1 fruit fly cellular context compared by ENCODE assay signal in the genomic region with DNA sequence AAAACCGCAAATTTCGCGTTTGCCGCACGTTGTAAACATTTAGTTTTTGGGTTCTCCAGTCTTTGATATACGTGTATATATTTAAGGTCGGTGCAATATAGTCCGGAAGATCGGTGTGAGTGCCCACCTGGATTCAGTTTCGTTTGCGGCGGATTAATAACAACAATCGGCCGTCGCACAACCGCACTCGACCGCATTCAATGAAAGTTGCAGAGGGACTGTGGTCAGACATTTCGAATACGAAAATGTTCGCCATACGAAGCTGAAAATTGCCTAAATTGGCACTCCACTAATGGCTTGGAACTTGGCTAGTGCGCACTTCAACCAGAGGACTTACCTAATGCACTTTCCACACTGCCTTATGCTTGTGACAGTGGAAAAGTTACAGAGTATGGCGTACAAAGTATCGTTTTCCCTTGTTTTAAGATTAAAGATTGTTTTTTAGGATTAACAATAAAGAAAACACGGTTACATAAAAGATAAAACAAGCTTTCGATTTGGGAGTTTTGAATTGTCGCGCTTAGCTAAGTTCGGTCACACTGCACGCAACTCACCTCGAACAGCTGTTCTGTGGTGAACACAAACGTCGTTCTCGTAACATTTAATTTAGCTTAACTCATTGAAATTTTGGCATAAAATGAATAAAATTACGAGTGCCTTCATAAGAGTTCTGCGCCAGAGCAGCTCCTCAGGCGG.
A peak's percentile ranks its signal among the peaks of the same experiment; 100 is the strongest.
TF ChIP-seq lines count a peak whose summit lies in the region.

A gene (minus strand): TSS at position 223 of the 696 bp plus-strand sequence.
A gene (plus strand): TSS at position 525 of the 696 bp plus-strand sequence.

TF ChIP-seq in whole organism, embryonic, 481 proteins besides CTCF, POLR2A, EP300 and RAD21 (continued from another document and continues in another):
- TF ChIP-seq Opbp (GFP tag; IDR thresholded peaks at IDR 0.05; lab: Robert Waterston, UW; ENCODE audit: partially characterized antibody) (peak; percentile 66), HmgD (GFP tag; optimal IDR thresholded peaks at IDR 0.05; lab: Kevin White, UChicago) (peak; percentile 56), wor (GFP tag; IDR thresholded peaks at IDR 0.05; lab: Robert Waterston, UW) (no peak), Fer2 (tag; optimal IDR thresholded peaks at IDR 0.05; lab: Kevin White, UChicago) (no peak), ems (GFP tag; optimal IDR thresholded peaks at IDR 0.05; lab: Kevin White, UChicago) (peak; percentile 68), dpn (GFP tag; optimal IDR thresholded peaks at IDR 0.05; lab: Kevin White, UChicago) (peak; percentile 16 to 39), dmrt99B (tag; optimal IDR thresholded peaks at IDR 0.05; lab: Kevin White, UChicago) (no peak), zfh1 (GFP tag; IDR thresholded peaks at IDR 0.05; lab: Robert Waterston, UW) (0 out of 3 replicates have a peak, but pooled peaks have one; percentile 24), vvl (GFP tag; IDR thresholded peaks at IDR 0.05; lab: Robert Waterston, UW) (peak; percentile 44), CG13624 (GFP tag; optimal IDR thresholded peaks at IDR 0.05; lab: Kevin White, UChicago) (peak; percentile 41), Hand (GFP tag; optimal IDR thresholded peaks at IDR 0.05; lab: Kevin White, UChicago) (no peak), emc (GFP tag; optimal IDR thresholded peaks at IDR 0.05; lab: Kevin White, UChicago) (no peak), sd (tag; optimal IDR thresholded peaks at IDR 0.05; lab: Kevin White, UChicago) (peak; percentile 65), Trl (optimal IDR thresholded peaks at IDR 0.05; lab: Kevin White, UChicago) (no peak), Trl (GFP tag; optimal IDR thresholded peaks at IDR 0.05; lab: Kevin White, UChicago) (no peak), CG6765 (GFP tag; optimal IDR thresholded peaks at IDR 0.05; lab: Kevin White, UChicago) (peak; percentile 47), Fer3 (tag; optimal IDR thresholded peaks at IDR 0.05; lab: Kevin White, UChicago) (peak; percentile 15), Stat92E (GFP tag; optimal IDR thresholded peaks at IDR 0.05; lab: Kevin White, UChicago) (no peak), CG18599 (GFP tag; optimal IDR thresholded peaks at IDR 0.05; lab: Kevin White, UChicago) (peak; percentile 1), Ptx1 (GFP tag; IDR thresholded peaks at IDR 0.05; lab: Robert Waterston, UW) (peak; percentile 22; the same call in 1 of the 2 replicates), trem (tag; optimal IDR thresholded peaks at IDR 0.05; lab: Kevin White, UChicago) (peak; percentile 80), row (GFP tag; IDR thresholded peaks at IDR 0.05; lab: Robert Waterston, UW) (peak; percentile 59), CG15269 (tag; optimal IDR thresholded peaks at IDR 0.05; lab: Kevin White, UChicago) (no peak), CG8359 (GFP tag; optimal IDR thresholded peaks at IDR 0.05; lab: Kevin White, UChicago; ENCODE audit: borderline replicate concordance) (no peak), CG4328 (GFP tag; optimal IDR thresholded peaks at IDR 0.05; lab: Kevin White, UChicago) (peak; percentile 19), sqz (GFP tag; optimal IDR thresholded peaks at IDR 0.05; lab: Kevin White, UChicago) (peak; percentile 42), MBD-R2 (GFP tag; IDR thresholded peaks at IDR 0.05; lab: Robert Waterston, UW) (peak; percentile 58; the same call in 1 of the 2 replicates), ac (GFP tag; optimal IDR thresholded peaks at IDR 0.05; lab: Kevin White, UChicago) (no peak), CG2129 (GFP tag; IDR thresholded peaks at IDR 0.05; lab: Robert Waterston, UW; ENCODE audit: partially characterized antibody) (no peak), CG11695 (GFP tag; IDR thresholded peaks at IDR 0.05; lab: Robert Waterston, UW) (no peak), crc (GFP tag; optimal IDR thresholded peaks at IDR 0.05; lab: Kevin White, UChicago) (no peak), amos (GFP tag; IDR thresholded peaks at IDR 0.05; lab: Robert Waterston, UW; ENCODE audit: partially characterized antibody) (peak; percentile 57; the same call in 1 of the 2 replicates), zen2 (GFP tag; IDR thresholded peaks at IDR 0.05; lab: Robert Waterston, UW; ENCODE audit: partially characterized antibody) (no peak), Dref (GFP tag; IDR thresholded peaks at IDR 0.05; lab: Robert Waterston, UW) (no peak; the same call in none of the 2 replicates), CG8765 (GFP tag; IDR thresholded peaks at IDR 0.05; lab: Robert Waterston, UW) (no peak), CG7745 (tag; optimal IDR thresholded peaks at IDR 0.05; lab: Kevin White, UChicago) (no peak), CG1602 (GFP tag; optimal IDR thresholded peaks at IDR 0.05; lab: Kevin White, UChicago) (no peak), lola (GFP tag; optimal IDR thresholded peaks at IDR 0.05; lab: Kevin White, UChicago) (no peak), HLHmδ (GFP tag; optimal IDR thresholded peaks at IDR 0.05; lab: Kevin White, UChicago) (peak; percentile 79), CG8388 (GFP tag; optimal IDR thresholded peaks at IDR 0.05; lab: Kevin White, UChicago) (no peak), CG14860 (GFP tag; IDR thresholded peaks at IDR 0.05; lab: Robert Waterston, UW; ENCODE audit: partially characterized antibody) (no peak), ranshi (GFP tag; IDR thresholded peaks at IDR 0.05; lab: Robert Waterston, UW) (peak; percentile 5; the same call in 1 of the 2 replicates), prd (optimal IDR thresholded peaks at IDR 0.05; lab: Kevin White, UChicago) (no peak), prd (GFP tag; IDR thresholded peaks at IDR 0.05; lab: Robert Waterston, UW) (peak; percentile 17; the same call in 1 of the 3 replicates), CG8478 (optimal IDR thresholded peaks at IDR 0.05; lab: Kevin White, UChicago) (no peak), CG1647 (GFP tag; optimal IDR thresholded peaks at IDR 0.05; lab: Kevin White, UChicago) (no peak), Optix (GFP tag; IDR thresholded peaks at IDR 0.05; lab: Robert Waterston, UW) (0 out of 3 replicates have a peak, but pooled peaks have one; percentile 8), GATAe (GFP tag; conservative IDR thresholded peaks at IDR 0.05; lab: Robert Waterston, UW) (no peak), az2 (GFP tag; optimal IDR thresholded peaks at IDR 0.05; lab: Kevin White, UChicago) (no peak), usp (GFP tag; optimal IDR thresholded peaks at IDR 0.05; lab: Kevin White, UChicago) (no peak), wek (GFP tag; optimal IDR thresholded peaks at IDR 0.05; lab: Kevin White, UChicago) (peak; percentile 19), CG12155 (GFP tag; optimal IDR thresholded peaks at IDR 0.05; lab: Kevin White, UChicago) (peak; percentile 50), Bteb2 (GFP tag; optimal IDR thresholded peaks at IDR 0.05; lab: Kevin White, UChicago) (no peak), CG6854 (GFP tag; optimal IDR thresholded peaks at IDR 0.05; lab: Kevin White, UChicago) (peak; percentile 44), CG17568 (GFP tag; optimal IDR thresholded peaks at IDR 0.05; lab: Kevin White, UChicago) (no peak), CG10267 (tag; optimal IDR thresholded peaks at IDR 0.05; lab: Kevin White, UChicago) (peak; percentile 59), nau (GFP tag; optimal IDR thresholded peaks at IDR 0.05; lab: Kevin White, UChicago) (no peak), CG18476 (GFP tag; optimal IDR thresholded peaks at IDR 0.05; lab: Kevin White, UChicago) (no peak), CG5953 (GFP tag; IDR thresholded peaks at IDR 0.05; lab: Robert Waterston, UW) (peak; percentile 41; the same call in 1 of the 2 replicates), CG16779 (GFP tag; IDR thresholded peaks at IDR 0.05; lab: Robert Waterston, UW) (no peak), Hmx (GFP tag; optimal IDR thresholded peaks at IDR 0.05; lab: Kevin White, UChicago) (no peak), Ssrp (tag; optimal IDR thresholded peaks at IDR 0.05; lab: Kevin White, UChicago) (no peak), Taf1 (GFP tag; IDR thresholded peaks at IDR 0.05; lab: Robert Waterston, UW) (no peak), CG8944 (GFP tag; optimal IDR thresholded peaks at IDR 0.05; lab: Kevin White, UChicago) (peak; percentile 9), CG18619 (GFP tag; optimal IDR thresholded peaks at IDR 0.05; lab: Kevin White, UChicago) (no peak), tup (GFP tag; optimal IDR thresholded peaks at IDR 0.05; lab: Kevin White, UChicago) (no peak), Asciz (GFP tag; optimal IDR thresholded peaks at IDR 0.05; lab: Kevin White, UChicago) (no peak), CG34376 (GFP tag; optimal IDR thresholded peaks at IDR 0.05; lab: Kevin White, UChicago) (peak; percentile 54), CG7987 (GFP tag; optimal IDR thresholded peaks at IDR 0.05; lab: Kevin White, UChicago) (peak; percentile 55), pum (GFP tag; optimal IDR thresholded peaks at IDR 0.05; lab: Kevin White, UChicago) (peak; percentile 21), CG1603 (tag; optimal IDR thresholded peaks at IDR 0.05; lab: Kevin White, UChicago) (peak; percentile 81), CG33557 (GFP tag; optimal IDR thresholded peaks at IDR 0.05; lab: Kevin White, UChicago) (no peak), unc-4 (GFP tag; IDR thresholded peaks at IDR 0.05; lab: Robert Waterston, UW; ENCODE audit: partially characterized antibody) (peak; percentile 25; the same call in 1 of the 2 replicates), CG4617 (GFP tag; optimal IDR thresholded peaks at IDR 0.05; lab: Kevin White, UChicago; ENCODE audit: borderline replicate concordance) (peak; percentile 7), gt (GFP tag; IDR thresholded peaks at IDR 0.05; lab: Robert Waterston, UW) (no peak), NC2β (GFP tag; optimal IDR thresholded peaks at IDR 0.05; lab: Kevin White, UChicago) (peak; percentile 39), danr (GFP tag; IDR thresholded peaks at IDR 0.05; lab: Robert Waterston, UW) (no peak), CG6791 (GFP tag; IDR thresholded peaks at IDR 0.05; lab: Robert Waterston, UW; ENCODE audit: partially characterized antibody) (peak; percentile 68; the same call in 2 of the 3 replicates), CG8290 (GFP tag; optimal IDR thresholded peaks at IDR 0.05; lab: Kevin White, UChicago) (no peak), CG8290 (tag; optimal IDR thresholded peaks at IDR 0.05; lab: Kevin White, UChicago) (peak in 1 of 2 experiments; percentile 81), Tbp (GFP tag; optimal IDR thresholded peaks at IDR 0.05; lab: Kevin White, UChicago) (peak; percentile 16), mam (GFP tag; optimal IDR thresholded peaks at IDR 0.05; lab: Kevin White, UChicago) (peak; percentile 24), tio (GFP tag; optimal IDR thresholded peaks at IDR 0.05; lab: Kevin White, UChicago) (no peak), CG3163 (GFP tag; optimal IDR thresholded peaks at IDR 0.05; lab: Kevin White, UChicago) (peak; percentile 59), Lhr (GFP tag; optimal IDR thresholded peaks at IDR 0.05; lab: Kevin White, UChicago) (peak; percentile 89), ash1 (GFP tag; optimal IDR thresholded peaks at IDR 0.05; lab: Kevin White, UChicago) (peak; percentile 20), Jarid2 (GFP tag; optimal IDR thresholded peaks at IDR 0.05; lab: Kevin White, UChicago) (peak; percentile 99), sob (GFP tag; IDR thresholded peaks at IDR 0.05; lab: Robert Waterston, UW) (peak; percentile 46; the same call in 1 of the 2 replicates), CG11247 (GFP tag; IDR thresholded peaks at IDR 0.05; lab: Robert Waterston, UW) (no peak), CG13296 (GFP tag; optimal IDR thresholded peaks at IDR 0.05; lab: Kevin White, UChicago) (peak; percentile 23), twi (tag; optimal IDR thresholded peaks at IDR 0.05; lab: Kevin White, UChicago) (peak; percentile 23), Dip3 (GFP tag; optimal IDR thresholded peaks at IDR 0.05; lab: Kevin White, UChicago) (no peak), CG12769 (tag; optimal IDR thresholded peaks at IDR 0.05; lab: Kevin White, UChicago) (peak; percentile 76), CG10979 (tag; optimal IDR thresholded peaks at IDR 0.05; lab: Kevin White, UChicago) (no peak), sim (GFP tag; IDR thresholded peaks at IDR 0.05; lab: Robert Waterston, UW) (no peak), MESR4 (GFP tag; optimal IDR thresholded peaks at IDR 0.05; lab: Kevin White, UChicago) (peak; percentile 1), CG34224 (GFP tag; IDR thresholded peaks at IDR 0.05; lab: Robert Waterston, UW; ENCODE audit: partially characterized antibody) (no peak), z (GFP tag; IDR thresholded peaks at IDR 0.05; lab: Robert Waterston, UW) (no peak), hkb (optimal IDR thresholded peaks at IDR 0.05; lab: Kevin White, UChicago) (peak; percentile 77), hkb (GFP tag; IDR thresholded peaks at IDR 0.05; lab: Robert Waterston, UW) (peak; percentile 34; the same call in 1 of the 2 replicates), Mad (GFP tag; optimal IDR thresholded peaks at IDR 0.05; lab: Kevin White, UChicago) (peak; percentile 46), Usf (GFP tag; optimal IDR thresholded peaks at IDR 0.05; lab: Kevin White, UChicago) (no peak), Ravus (GFP tag; IDR thresholded peaks at IDR 0.05; lab: Robert Waterston, UW) (no peak), sens-2 (GFP tag; IDR thresholded peaks at IDR 0.05; lab: Robert Waterston, UW) (0 out of 2 replicates have a peak, but pooled peaks have one; percentile 13), fd64A (GFP tag; optimal IDR thresholded peaks at IDR 0.05; lab: Kevin White, UChicago) (peak; percentile 1), Poxn (GFP tag; IDR thresholded peaks at IDR 0.05; lab: Robert Waterston, UW) (no peak), onecut (GFP tag; IDR thresholded peaks at IDR 0.05; lab: Robert Waterston, UW) (no peak), H2.0 (GFP tag; IDR thresholded peaks at IDR 0.05; lab: Robert Waterston, UW) (no peak), chif (GFP tag; optimal IDR thresholded peaks at IDR 0.05; lab: Kevin White, UChicago) (peak in 1 of 2 experiments; percentile 43), CG4424 (GFP tag; optimal IDR thresholded peaks at IDR 0.05; lab: Kevin White, UChicago) (peak; percentile 25), CG15011 (GFP tag; optimal IDR thresholded peaks at IDR 0.05; lab: Kevin White, UChicago) (no peak), CG10654 (GFP tag; optimal IDR thresholded peaks at IDR 0.05; lab: Kevin White, UChicago) (no peak), pita (GFP tag; optimal IDR thresholded peaks at IDR 0.05; lab: Kevin White, UChicago) (peak; percentile 95), gcm2 (GFP tag; optimal IDR thresholded peaks at IDR 0.05; lab: Kevin White, UChicago) (no peak), pzg (GFP tag; optimal IDR thresholded peaks at IDR 0.05; lab: Kevin White, UChicago) (peak; percentile 98), HLH3B (GFP tag; IDR thresholded peaks at IDR 0.05; lab: Robert Waterston, UW) (no peak), CG18262 (tag; optimal IDR thresholded peaks at IDR 0.05; lab: Kevin White, UChicago) (no peak), run (tag; optimal IDR thresholded peaks at IDR 0.05; lab: Kevin White, UChicago) (peak; percentile 55), CG12071 (GFP tag; optimal IDR thresholded peaks at IDR 0.05; lab: Kevin White, UChicago) (peak; percentile 40), B-H2 (GFP tag; optimal IDR thresholded peaks at IDR 0.05; lab: Kevin White, UChicago) (peak; percentile 55), Awh (GFP tag; IDR thresholded peaks at IDR 0.05; lab: Robert Waterston, UW) (peak; percentile 43; the same call in 1 of the 2 replicates)
